Worm (Caenorhabditis elegans): ENCODE results near the gene npl-4.2.

ce11 chrII:5659675-5660074, 37.0 kb downstream of the npl-4.2 start, which contains the start of gene fut-3:
- no peak for TF ChIP-seq ceh-82 (tag; optimal IDR thresholded peaks at IDR 0.05)
- TF ChIP-seq nhr-23 (tag; optimal IDR thresholded peaks at IDR 0.05) = no peak
- TF ChIP-seq daf-12 (tag; optimal IDR thresholded peaks at IDR 0.05) = no peak

Data from whole organism, L3 larva.